Worm (Caenorhabditis elegans): Measurements from ENCODE around the gene C14C11.2.

DNA sequence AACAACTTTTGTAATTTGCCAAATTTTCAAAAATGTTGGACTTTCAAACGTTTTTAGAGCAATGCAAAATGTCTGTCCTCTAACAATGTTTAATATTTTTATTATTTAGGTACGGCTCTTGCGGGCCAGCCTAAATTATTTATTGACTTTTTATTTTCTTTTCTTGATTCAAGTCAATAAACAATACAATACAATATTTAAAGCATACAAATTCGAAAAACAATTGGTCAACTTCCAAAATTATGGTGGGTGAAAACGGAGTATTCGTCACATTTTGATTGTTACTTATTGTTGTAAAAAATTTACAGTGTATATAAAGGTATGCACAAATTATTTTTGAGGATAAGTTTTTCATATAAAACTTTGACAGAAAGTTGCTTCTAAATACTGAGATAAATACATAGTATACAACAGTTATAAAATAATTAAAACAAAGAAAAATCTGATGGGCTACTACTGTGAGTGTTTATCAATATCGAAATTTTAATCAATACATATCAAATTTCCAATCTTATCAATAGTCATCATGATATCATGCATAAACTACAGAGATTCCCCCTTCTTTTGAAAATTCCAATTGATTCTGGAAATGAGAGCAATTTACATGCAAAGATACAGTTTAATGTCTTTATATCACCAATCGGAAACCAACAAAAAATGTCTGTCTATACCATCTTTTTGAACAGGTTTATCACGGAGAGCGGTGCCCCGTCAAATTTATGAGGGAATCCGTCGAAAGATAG, 30.9 kb downstream of the C14C11.2 start, which contains the start of gene F25B4.8:
- TF ChIP-seq egl-27 (tag; optimal IDR thresholded peaks at IDR 0.05), result no peak
- no peak for TF ChIP-seq pha-4 (tag; optimal IDR thresholded peaks at IDR 0.05)
- TF ChIP-seq fos-1 (tag; optimal IDR thresholded peaks at IDR 0.05), result no peak
- TF ChIP-seq daf-12 (tag; optimal IDR thresholded peaks at IDR 0.05), result no peak
- no peak for TF ChIP-seq unc-62 (GFP tag; optimal IDR thresholded peaks at IDR 0.05)
- TF ChIP-seq ztf-4 (tag; optimal IDR thresholded peaks at IDR 0.05), result no peak
- TF ChIP-seq skn-1 (tag; optimal IDR thresholded peaks at IDR 0.05), result no peak
- no peak for TF ChIP-seq aly-2 (tag; optimal IDR thresholded peaks at IDR 0.05)
- no peak for TF ChIP-seq elt-3 (tag; optimal IDR thresholded peaks at IDR 0.05)
- no peak for TF ChIP-seq pqm-1 (tag; optimal IDR thresholded peaks at IDR 0.05)
- TF ChIP-seq nhr-11 (tag; optimal IDR thresholded peaks at IDR 0.05), result no peak
- no peak for TF ChIP-seq jun-1 (tag; optimal IDR thresholded peaks at IDR 0.05)
